Fruit fly (Drosophila melanogaster) whole organism, prepupa: ENCODE results near the gene CG13297.
"Not testable (repeated sequence)": the region's sequence is repeated elsewhere in the genome, so short reads cannot be mapped to it uniquely, and the experiment has no call there.

Source experiments
- Blimp-1 ChIP-seq: fragments of 200-800 bp; sonication (Bioruptor generic); optimal IDR thresholded peaks from 3 replicates; lab custom pipeline; 2017; ENCODE audit warnings: missing biosample characterization, missing genetic modification characterization, mild to moderate bottlenecking, moderate library complexity, missing genetic modification reagents
- CG10669 ChIP-seq: fragments of 200-800 bp; sonication (Bioruptor generic); optimal IDR thresholded peaks from 3 replicates; lab custom pipeline; 2018; ENCODE audit warnings: missing biosample characterization, mild to moderate bottlenecking, missing genetic modification characterization, moderate library complexity
- CG11294 ChIP-seq: fragments of 200-800 bp; sonication (Bioruptor generic); IDR thresholded peaks from 2 replicates; pipeline ENCODE4 v1.3.6; 2022; ENCODE audit warnings: missing biosample characterization, missing genetic modification characterization
- CG15336 ChIP-seq: fragments of 200-800 bp; sonication (Bioruptor generic); IDR thresholded peaks from 2 replicates; pipeline ENCODE4 v1.3.6; 2022; ENCODE audit warnings: missing biosample characterization, missing genetic modification characterization
- CG1621 ChIP-seq: fragments of 200-800 bp; sonication (Bioruptor generic); optimal IDR thresholded peaks from 3 replicates; lab custom pipeline; 2018; ENCODE audit warnings: missing biosample characterization, mild to moderate bottlenecking, missing genetic modification characterization
- CG16779 ChIP-seq: fragments of 200-800 bp; sonication (Bioruptor generic); optimal IDR thresholded peaks from 3 replicates; lab custom pipeline; 2017; ENCODE audit warnings: missing biosample characterization, mild to moderate bottlenecking, missing genetic modification characterization
- CG31627 ChIP-seq: fragments of 200-800 bp; sonication (Bioruptor generic); optimal IDR thresholded peaks from 3 replicates; lab custom pipeline; 2016; ENCODE audit warnings: missing biosample characterization, missing genetic modification characterization
- CG32006 ChIP-seq: fragments of 200-800 bp; sonication (Bioruptor generic); optimal IDR thresholded peaks from 3 replicates; lab custom pipeline; 2017; ENCODE audit warnings: missing biosample characterization, mild to moderate bottlenecking, missing genetic modification characterization
- CG3919 ChIP-seq: fragments of 200-800 bp; sonication (Bioruptor generic); optimal IDR thresholded peaks from 3 replicates; lab custom pipeline; 2016; ENCODE audit warnings: missing biosample characterization, missing genetic modification characterization
- CG4318 ChIP-seq: fragments of 200-800 bp; sonication (Bioruptor generic); optimal IDR thresholded peaks from 3 replicates; lab custom pipeline; 2017; ENCODE audit warnings: missing biosample characterization, mild to moderate bottlenecking, missing genetic modification characterization
- CG6163 ChIP-seq: fragments of 200-800 bp; sonication (Bioruptor generic); IDR thresholded peaks from 3 replicates; pipeline ENCODE4 v1.3.6; 2022; ENCODE audit warnings: missing biosample characterization, missing genetic modification characterization
- CG6792 ChIP-seq: fragments of 200-800 bp; sonication (Bioruptor generic); optimal IDR thresholded peaks from 3 replicates; lab custom pipeline; 2016; ENCODE audit warnings: missing biosample characterization, missing genetic modification characterization
- CG6808 ChIP-seq: fragments of 200-800 bp; sonication (Bioruptor generic); optimal IDR thresholded peaks from 3 replicates; lab custom pipeline; 2017; ENCODE audit warnings: missing biosample characterization, missing genetic modification characterization, mild to moderate bottlenecking, moderate library complexity, missing genetic modification reagents
- CG6854 ChIP-seq: fragments of 200-800 bp; sonication (Bioruptor generic); optimal IDR thresholded peaks from 2 replicates; lab custom pipeline; 2017; ENCODE audit warnings: missing biosample characterization, mild to moderate bottlenecking, missing genetic modification characterization
- CG8119 ChIP-seq: fragments of 200-800 bp; sonication (Bioruptor generic); IDR thresholded peaks from 3 replicates; pipeline ENCODE4 v1.3.6; 2022; ENCODE audit warnings: missing biosample characterization, missing genetic modification characterization
- CG8319 ChIP-seq: fragments of 200-800 bp; sonication (Bioruptor generic); optimal IDR thresholded peaks from 3 replicates; lab custom pipeline; 2016; ENCODE audit warnings: missing biosample characterization, missing genetic modification characterization
- CG9139 ChIP-seq: fragments of 200-800 bp; sonication (Bioruptor generic); optimal IDR thresholded peaks from 3 replicates; lab custom pipeline; 2017; ENCODE audit warnings: missing biosample characterization, mild to moderate bottlenecking, missing genetic modification characterization
- Eip78C ChIP-seq: fragments of 200-800 bp; sonication (Bioruptor generic); peaks from one replicate; lab custom pipeline; 2016; ENCODE audit warnings: missing biosample characterization, missing genetic modification characterization
- Ets96B ChIP-seq: fragments of 200-800 bp; optimal IDR thresholded peaks from 2 replicates; lab custom pipeline; 2019; ENCODE audit warnings: missing biosample characterization, mild to moderate bottlenecking, missing genetic modification characterization, moderate library complexity
- Gug ChIP-seq: fragments of 200-800 bp; sonication (Bioruptor generic); IDR thresholded peaks from 2 replicates; pipeline ENCODE4 v1.3.6; 2022; ENCODE audit warnings: missing biosample characterization, missing genetic modification characterization
- Hr39 ChIP-seq: fragments of 200-800 bp; sonication (Bioruptor generic); optimal IDR thresholded peaks from 2 replicates; lab custom pipeline; 2016; ENCODE audit warnings: missing biosample characterization, missing genetic modification characterization
- OdsH ChIP-seq: fragments of 200-800 bp; sonication (Bioruptor generic); optimal IDR thresholded peaks from 3 replicates; lab custom pipeline; 2016; ENCODE audit warnings: missing biosample characterization, missing genetic modification characterization
- Sox15 ChIP-seq: fragments of 200-800 bp; sonication (Bioruptor generic); optimal IDR thresholded peaks from 3 replicates; lab custom pipeline; 2016; ENCODE audit warnings: missing biosample characterization, missing genetic modification characterization
- achi ChIP-seq: fragments of 200-800 bp; sonication (Bioruptor generic); optimal IDR thresholded peaks from 3 replicates; lab custom pipeline; 2016; ENCODE audit warnings: missing biosample characterization, missing genetic modification characterization
- acj6 ChIP-seq: fragments of 200-800 bp; sonication (Bioruptor generic); optimal IDR thresholded peaks from 3 replicates; lab custom pipeline; 2016; ENCODE audit warnings: missing biosample characterization, missing genetic modification characterization
- dsx ChIP-seq: fragments of 200-800 bp; optimal IDR thresholded peaks from 3 replicates; lab custom pipeline; 2019; ENCODE audit warnings: missing biosample characterization, mild to moderate bottlenecking, missing genetic modification characterization, moderate library complexity; ENCODE audit not compliant: poor library complexity, severe bottlenecking
- eg ChIP-seq: fragments of 200-800 bp; sonication (Bioruptor generic); IDR thresholded peaks from 3 replicates; pipeline ENCODE4 v1.3.6; 2022; ENCODE audit warnings: missing biosample characterization, missing genetic modification characterization
- fd59A ChIP-seq: fragments of 200-800 bp; sonication (Bioruptor generic); optimal IDR thresholded peaks from 2 replicates; lab custom pipeline; 2017; ENCODE audit warnings: missing biosample characterization, mild to moderate bottlenecking, missing genetic modification characterization, missing genetic modification reagents
- pdm3 ChIP-seq: fragments of 200-800 bp; sonication (Bioruptor generic); optimal IDR thresholded peaks from 3 replicates; lab custom pipeline; 2016; ENCODE audit warnings: missing biosample characterization, missing genetic modification characterization
- ss ChIP-seq, 2 experiments: fragments of 200-800 bp; sonication (Bioruptor generic); optimal IDR thresholded peaks; 2 replicates in 1 of 2; 3 replicates in 1 of 2; lab custom pipeline; 2017 to 2018; ENCODE audit warnings: mild to moderate bottlenecking in 2 of 2, missing biosample characterization in 2 of 2, missing genetic modification characterization in 2 of 2, moderate library complexity in 1 of 2
- svp ChIP-seq: fragments of 200-800 bp; sonication (Bioruptor generic); peaks from one replicate; lab custom pipeline; 2016; ENCODE audit warnings: missing biosample characterization, missing genetic modification characterization
- topi ChIP-seq: fragments of 200-800 bp; sonication (Bioruptor generic); optimal IDR thresholded peaks from 3 replicates; lab custom pipeline; 2016; ENCODE audit warnings: missing biosample characterization, missing genetic modification characterization

CG13297 gene

dm6 chr3L:6147887-6148286 lies 9.3 kb downstream of the CG13297 start, which contains the start of gene Cpr65Ax1:
Gene Cpr65Ax1 (minus strand): TSS chr3L:6147987.
- TF ChIP-seq CG31627 (GFP tag; lab: Kevin White, UChicago); CG8319 (GFP tag; lab: Kevin White, UChicago); dsx: not testable (repeated sequence)

- not testable (repeated sequence) for TF ChIP-seq CG9139 (GFP tag; lab: Kevin White, UChicago); CG6854 (GFP tag; lab: Kevin White, UChicago); CG15336 (GFP tag; lab: Robert Waterston, UW)
These were observed 10.8 kb downstream of the CG13297 start, which contains the start of gene Lcp65Ab2 for dm6 chr3L:6146374-6146773. Gene Lcp65Ab2 (plus strand): TSS chr3L:6146674.

dm6 chr3L:6144769-6145220 lies 12.4 kb downstream of the CG13297 start, which contains the start of gene Lcp65Ac:
Gene Lcp65Ac (plus strand): TSS chr3L:6144819.
- TF ChIP-seq pdm3 (GFP tag; lab: Kevin White, UChicago): no peak
- no peak for TF ChIP-seq Hr39 (GFP tag; lab: Kevin White, UChicago)
- no peak for TF ChIP-seq CG8119 (GFP tag; lab: Robert Waterston, UW)
- no peak for TF ChIP-seq CG16779 (tag; lab: Kevin White, UChicago)
- TF ChIP-seq acj6: no peak
- TF ChIP-seq CG32006: no peak
- TF ChIP-seq CG6163: no peak
- TF ChIP-seq svp (GFP tag; lab: Kevin White, UChicago): no peak
- TF ChIP-seq CG6792: no peak
- TF ChIP-seq fd59A: no peak
- TF ChIP-seq CG11294: no peak
- no peak for TF ChIP-seq Ets96B (tag; lab: Kevin White, UChicago)
- no peak for TF ChIP-seq CG10669 (GFP tag; lab: Kevin White, UChicago)
- TF ChIP-seq CG4318 (GFP tag; lab: Kevin White, UChicago): no peak
- no peak for TF ChIP-seq CG3919 (GFP tag; lab: Kevin White, UChicago)
- TF ChIP-seq topi (GFP tag; lab: Kevin White, UChicago): no peak
- TF ChIP-seq Gug (GFP tag; lab: Robert Waterston, UW): no peak
- no peak for TF ChIP-seq eg

- TF ChIP-seq CG6808 (GFP tag; lab: Kevin White, UChicago): peak; percentile 14
- TF ChIP-seq Eip78C (GFP tag; lab: Kevin White, UChicago): peak; percentile 58
- no peak for TF ChIP-seq CG10669 (GFP tag; lab: Kevin White, UChicago)
- peak; percentile 31 to 63 for TF ChIP-seq ss (GFP tag; optimal IDR thresholded peaks at IDR 0.05; lab: Kevin White, UChicago)
- peak; percentile 84 for TF ChIP-seq Blimp-1 (GFP tag; lab: Kevin White, UChicago)
- no peak for TF ChIP-seq Sox15 (GFP tag; lab: Kevin White, UChicago)
These were observed 13.9 kb downstream of the CG13297 start, which contains the start of gene Lcp65Ad for dm6 chr3L:6143188-6143755. Gene Lcp65Ad (plus strand): TSS chr3L:6143395.

dm6 chr3L:6142313-6142712 lies 14.9 kb downstream of the CG13297 start, which contains the start of gene Cpr65Aw:
Gene Cpr65Aw (minus strand): TSS chr3L:6142413.
- TF ChIP-seq CG1621 (tag; lab: Kevin White, UChicago): no peak
- TF ChIP-seq achi: no peak
- no peak for TF ChIP-seq CG32006
- TF ChIP-seq CG6792: no peak
- TF ChIP-seq CG6854 (GFP tag; lab: Kevin White, UChicago): no peak
- no peak for TF ChIP-seq OdsH (GFP tag; lab: Kevin White, UChicago)
- TF ChIP-seq eg: no peak
